Fruit fly (Drosophila melanogaster): ENCODE data around the gene Pih1D1.

- TF ChIP-seq CG34367 (tag; optimal IDR thresholded peaks at IDR 0.05) (no peak), CG32121 (GFP tag; IDR thresholded peaks at IDR 0.05) (no peak), rn (GFP tag; IDR thresholded peaks at IDR 0.05) (no peak), CG8301 (tag; optimal IDR thresholded peaks at IDR 0.05) (no peak), CG8159 (tag; optimal IDR thresholded peaks at IDR 0.05) (no peak), CG14655 (GFP tag; optimal IDR thresholded peaks at IDR 0.05) (no peak), EcR (GFP tag; optimal IDR thresholded peaks at IDR 0.05) (no peak), fd96Ca (GFP tag; IDR thresholded peaks at IDR 0.05) (no peak), gl (tag; optimal IDR thresholded peaks at IDR 0.05) (no peak), D1 (tag; optimal IDR thresholded peaks at IDR 0.05) (no peak), Ets98B (GFP tag; IDR thresholded peaks at IDR 0.05) (no peak), CG13204 (GFP tag; optimal IDR thresholded peaks at IDR 0.05) (no peak), CG17806 (tag; optimal IDR thresholded peaks at IDR 0.05) (no peak)
These were observed 47.3 kb downstream of the Pih1D1 start for dm6 chr2L:12674365-12674764.

Measured in whole organism, pupa.